Worm (Caenorhabditis elegans): ENCODE results near the gene C30G12.6.

- TF ChIP-seq elt-4 (tag; optimal IDR thresholded peaks at IDR 0.05) (no peak), unc-3 (GFP tag; conservative IDR thresholded peaks at IDR 0.05) (no peak), unc-3 (tag; optimal IDR thresholded peaks at IDR 0.05) (no peak), ama-1 (optimal IDR thresholded peaks at IDR 0.05) (no peak), ceh-22 (tag; optimal IDR thresholded peaks at IDR 0.05) (no peak), pax-1 (tag; optimal IDR thresholded peaks at IDR 0.05) (no peak), sox-2 (GFP tag; IDR thresholded peaks at IDR 0.05) (no peak)
These were observed 8.7 kb downstream of the C30G12.6 start for ce11 chrII:7287140-7287539.
